Worm (Caenorhabditis elegans) whole organism, young adult: Measurements from ENCODE around the gene T19D12.4.
A peak's percentile ranks its signal among the peaks of the same experiment; 100 is the strongest.

Experiments
- T07F8.4 ChIP-seq: sonication (generic microtip); optimal IDR thresholded peaks from 2 replicates; lab custom pipeline; 2016; ENCODE audit warnings: mild to moderate bottlenecking, missing genetic modification characterization, moderate library complexity, missing compliant biosample characterization
- aptf-3 ChIP-seq: fragments of 200-800 bp; sonication (Bioruptor generic); IDR thresholded peaks from 2 replicates; pipeline ENCODE4 v1.3.6; 2022; ENCODE audit warnings: missing genetic modification characterization, missing compliant biosample characterization
- cebp-1 ChIP-seq, 2 experiments: fragments of 200-800 bp in 1 of 2; sonication (Bioruptor generic) in 1 of 2; sonication (generic microtip) in 1 of 2; IDR thresholded peaks in 1 of 2; optimal IDR thresholded peaks in 1 of 2; 2 replicates each; pipeline versions ENCODE4 v1.3.6 to Lab custom; 2017 to 2022; ENCODE audit warnings: missing compliant biosample characterization in 2 of 2, missing genetic modification characterization in 2 of 2, mild to moderate bottlenecking in 1 of 2, missing genetic modification reagents in 1 of 2, moderate library complexity in 1 of 2
- egl-44 ChIP-seq: fragments of 200-800 bp; sonication (Bioruptor generic); IDR thresholded peaks from 2 replicates; pipeline ENCODE4 v1.3.6; 2022; ENCODE audit warnings: missing genetic modification reagents, missing genetic modification characterization, missing compliant biosample characterization
- him-1 ChIP-seq: sonication (generic microtip); optimal IDR thresholded peaks from 2 replicates; lab custom pipeline; 2016; ENCODE audit warnings: missing genotype, missing genetic modification reagents, missing genetic modification characterization, missing compliant biosample characterization
- lin-35 ChIP-seq, 3 experiments: fragments of 150-350 bp in 2 of 3; sonication (generic microtip) in 1 of 3; optimal IDR thresholded peaks; 2 replicates each; lab custom pipeline; 2014 to 2018; ENCODE audit warnings: missing biosample characterization in 3 of 3, missing genetic modification characterization in 3 of 3, missing genetic modification reagents in 3 of 3
- madf-8 ChIP-seq: fragments of 200-800 bp; sonication (Bioruptor generic); conservative IDR thresholded peaks from 2 replicates; pipeline ENCODE4 v1.3.6; 2022; ENCODE audit warnings: missing genetic modification reagents, missing genetic modification characterization, missing compliant biosample characterization
- mxl-1 ChIP-seq: sonication (generic microtip); optimal IDR thresholded peaks from 2 replicates; lab custom pipeline; 2016; ENCODE audit warnings: missing genetic modification characterization, missing compliant biosample characterization
- snpc-3.4 ChIP-seq: sonication (generic microtip); optimal IDR thresholded peaks from 2 replicates; lab custom pipeline; 2017; ENCODE audit warnings: missing genetic modification characterization, mild to moderate bottlenecking, missing compliant biosample characterization, antibody characterized with exemption, moderate library complexity, missing genotype, missing genetic modification reagents
- unc-130 ChIP-seq: sonication (generic microtip); optimal IDR thresholded peaks from 2 replicates; lab custom pipeline; 2016; ENCODE audit warnings: missing genetic modification reagents, missing genetic modification characterization, missing compliant biosample characterization

- TF ChIP-seq unc-130: no peak
- TF ChIP-seq cebp-1 (GFP tag; IDR thresholded peaks at IDR 0.05; lab: Robert Waterston, UW): no peak
- TF ChIP-seq cebp-1 (tag; optimal IDR thresholded peaks at IDR 0.05; lab: Kevin White, UChicago): peak; percentile 41
- no peak for TF ChIP-seq snpc-3.4 (tag; lab: Kevin White, UChicago)
- TF ChIP-seq T07F8.4 (tag; lab: Kevin White, UChicago): no peak
- TF ChIP-seq madf-8 (GFP tag; lab: Robert Waterston, UW): no peak; the same call in 1 of the 2 replicates
- no peak for TF ChIP-seq egl-44 (GFP tag; lab: Robert Waterston, UW)
- TF ChIP-seq him-1: no peak
- no peak for TF ChIP-seq aptf-3 (GFP tag; lab: Robert Waterston, UW)
- no peak for TF ChIP-seq mxl-1 (tag; lab: Kevin White, UChicago)
- no peak for TF ChIP-seq lin-35 (GFP tag; optimal IDR thresholded peaks at IDR 0.05; lab: Kevin White, UChicago)
These were observed 29.9 kb upstream of the T19D12.4 start, which contains the start of gene vps-33.2 for ce11 chrII:6600973-6601372.
